Fruit fly (Drosophila melanogaster): Measurements from ENCODE around the gene Mkp3.

DNA sequence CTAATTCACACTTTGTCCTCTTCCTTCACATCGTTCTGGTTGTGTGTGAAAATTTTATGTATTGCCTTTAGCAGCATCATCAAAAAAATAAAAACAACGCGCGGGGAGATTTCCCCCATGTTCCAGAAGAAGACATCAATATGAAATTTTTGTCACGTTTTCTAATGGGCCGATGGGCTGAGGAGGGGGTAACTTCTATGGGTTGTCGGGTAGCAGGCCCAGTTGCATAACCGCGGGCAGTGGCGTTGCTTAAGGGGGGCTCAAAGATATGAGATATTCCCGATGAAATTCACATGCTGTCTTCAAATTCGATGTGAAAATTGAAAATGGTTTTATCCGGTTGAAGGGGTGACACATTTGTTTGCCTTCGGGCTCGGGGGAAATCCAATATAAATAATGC lies 67.8 kb downstream of the Mkp3 start:
- TF ChIP-seq usp (GFP tag; optimal IDR thresholded peaks at IDR 0.05) = no peak
- no peak for TF ChIP-seq pan (optimal IDR thresholded peaks at IDR 0.05)
- no peak for TF ChIP-seq CG8478 (optimal IDR thresholded peaks at IDR 0.05)
- no peak for TF ChIP-seq EcR (GFP tag; optimal IDR thresholded peaks at IDR 0.05)
- TF ChIP-seq psq (optimal IDR thresholded peaks at IDR 0.05) = no peak

Measured in whole organism.